Worm (Caenorhabditis elegans) whole organism, late embryonic: ENCODE results near the gene oac-42.

Experiments
- ahr-1 ChIP-seq: sonication (generic microtip); optimal IDR thresholded peaks from 2 replicates; lab custom pipeline; 2016; ENCODE audit warnings: missing genetic modification characterization, missing compliant biosample characterization
- che-1 ChIP-seq: sonication (generic microtip); optimal IDR thresholded peaks from 2 replicates; lab custom pipeline; 2016; ENCODE audit warnings: mild to moderate bottlenecking, missing genetic modification characterization, missing compliant biosample characterization
- dmd-4 ChIP-seq: sonication (generic microtip); optimal IDR thresholded peaks from 2 replicates; lab custom pipeline; 2016; ENCODE audit warnings: borderline replicate concordance, missing genetic modification characterization, missing compliant biosample characterization
- gmeb-2 ChIP-seq: sonication (generic microtip); optimal IDR thresholded peaks from 2 replicates; lab custom pipeline; 2016; ENCODE audit warnings: missing genetic modification characterization, inconsistent platforms, missing compliant biosample characterization
- nfya-1 ChIP-seq: sonication (generic microtip); optimal IDR thresholded peaks from 2 replicates; lab custom pipeline; 2017; ENCODE audit warnings: missing genetic modification characterization, mild to moderate bottlenecking, missing compliant biosample characterization, antibody characterized with exemption, moderate library complexity
- nhr-11 ChIP-seq: fragments of 150-350 bp; optimal IDR thresholded peaks from 2 replicates; lab custom pipeline; 2014; ENCODE audit warnings: missing biosample characterization, missing genetic modification characterization
- pha-4 ChIP-seq: fragments of 150-350 bp; optimal IDR thresholded peaks from 2 replicates; lab custom pipeline; 2018; ENCODE audit warnings: missing biosample characterization, missing genetic modification reagents, missing genetic modification characterization

DNA sequence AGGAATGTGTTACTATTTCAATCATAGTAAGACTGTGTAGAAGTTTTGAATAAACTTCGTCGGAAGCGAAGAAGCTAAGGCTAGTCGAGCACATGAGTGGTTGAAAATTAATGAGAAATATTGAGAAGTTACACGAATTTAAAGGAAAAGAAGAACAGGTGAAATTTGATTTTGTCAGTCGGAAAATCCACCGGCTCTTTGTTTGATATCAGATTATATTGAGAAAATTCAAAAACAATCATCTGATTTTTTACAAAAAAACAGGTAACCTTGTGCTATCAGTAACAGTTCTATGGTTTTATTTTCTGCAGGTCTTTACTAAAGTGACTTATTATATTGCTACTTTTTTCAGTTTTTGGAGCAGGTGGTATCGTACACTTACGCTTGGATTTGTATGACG is 26.3 kb downstream of the oac-42 start, which contains the start of gene srh-148:
- TF ChIP-seq gmeb-2 (tag; lab: Kevin White, UChicago) = no peak
- TF ChIP-seq che-1 = no peak
- TF ChIP-seq pha-4 = no peak
- no peak for TF ChIP-seq nhr-11 (tag; lab: Kevin White, UChicago)
- no peak for TF ChIP-seq dmd-4 (tag; lab: Kevin White, UChicago)
- no peak for TF ChIP-seq ahr-1 (tag; lab: Kevin White, UChicago)
- no peak for TF ChIP-seq nfya-1 (tag; lab: Kevin White, UChicago)
